Worm (Caenorhabditis elegans) whole organism, L2 larva: ENCODE data around the gene clp-6.

ENCODE experiments used
- C34F6.9 ChIP-seq: fragments of 150-350 bp; optimal IDR thresholded peaks from 2 replicates; lab custom pipeline; 2014; ENCODE audit warnings: missing biosample characterization, missing genetic modification characterization
- F13H6.1 ChIP-seq: sonication (generic microtip); optimal IDR thresholded peaks from 2 replicates; lab custom pipeline; 2016; ENCODE audit warnings: missing genetic modification characterization, missing compliant biosample characterization
- R02D3.7 ChIP-seq: fragments of 150-350 bp; optimal IDR thresholded peaks from 2 replicates; lab custom pipeline; 2014; ENCODE audit warnings: missing biosample characterization, missing genetic modification characterization
- Y55F3AM.14 ChIP-seq: fragments of 200-800 bp; sonication (Bioruptor generic); optimal IDR thresholded peaks from 2 replicates; lab custom pipeline; 2018; ENCODE audit warnings: mild to moderate bottlenecking, missing genetic modification characterization, missing compliant biosample characterization
- ZK546.5 ChIP-seq: sonication (generic microtip); optimal IDR thresholded peaks from 2 replicates; lab custom pipeline; 2017; ENCODE audit warnings: missing biosample characterization, missing genetic modification characterization
- alr-1 ChIP-seq: fragments of 150-350 bp; optimal IDR thresholded peaks from 2 replicates; lab custom pipeline; 2014; ENCODE audit warnings: missing biosample characterization, missing genetic modification characterization
- aly-2 ChIP-seq: fragments of 150-350 bp; optimal IDR thresholded peaks from 2 replicates; lab custom pipeline; 2014; ENCODE audit warnings: missing biosample characterization, missing genetic modification characterization
- ama-1 ChIP-seq: fragments of 150-350 bp; optimal IDR thresholded peaks from 2 replicates; lab custom pipeline; 2018; ENCODE audit warnings: inconsistent platforms
- blmp-1 ChIP-seq: sonication (generic microtip); optimal IDR thresholded peaks from 2 replicates; lab custom pipeline; 2017; ENCODE audit warnings: missing genetic modification characterization, mild to moderate bottlenecking, missing compliant biosample characterization, antibody characterized with exemption, moderate library complexity; ENCODE audit not compliant: insufficient read depth
- ceh-16 ChIP-seq: fragments of 150-350 bp; optimal IDR thresholded peaks from 2 replicates; lab custom pipeline; 2014; ENCODE audit warnings: missing biosample characterization, missing genetic modification characterization
- ceh-82 ChIP-seq: fragments of 150-350 bp; optimal IDR thresholded peaks from 2 replicates; lab custom pipeline; 2014; ENCODE audit warnings: missing biosample characterization, missing genetic modification characterization
- crh-2 ChIP-seq: sonication (generic microtip); optimal IDR thresholded peaks from 2 replicates; lab custom pipeline; 2017; ENCODE audit warnings: missing biosample characterization, missing genetic modification characterization
- dmd-4 ChIP-seq: sonication (generic microtip); optimal IDR thresholded peaks from 2 replicates; lab custom pipeline; 2017; ENCODE audit warnings: missing biosample characterization, missing genetic modification characterization
- egl-27 ChIP-seq: sonication (generic microtip); optimal IDR thresholded peaks from 3 replicates; lab custom pipeline; 2017; ENCODE audit warnings: missing biosample characterization, missing genetic modification reagents, missing genetic modification characterization
- elt-1 ChIP-seq: fragments of 150-350 bp; optimal IDR thresholded peaks from 2 replicates; lab custom pipeline; 2014; ENCODE audit warnings: missing biosample characterization, missing genetic modification characterization
- elt-3 ChIP-seq: sonication (generic microtip); optimal IDR thresholded peaks from 2 replicates; lab custom pipeline; 2017; ENCODE audit warnings: missing biosample characterization, missing genetic modification characterization
- fos-1 ChIP-seq: fragments of 150-350 bp; optimal IDR thresholded peaks from 2 replicates; lab custom pipeline; 2014; ENCODE audit warnings: missing biosample characterization, missing genetic modification characterization
- gmeb-1 ChIP-seq: fragments of 150-350 bp; optimal IDR thresholded peaks from 2 replicates; lab custom pipeline; 2014; ENCODE audit warnings: missing biosample characterization, missing genetic modification characterization
- lin-11 ChIP-seq: fragments of 150-350 bp; sonication (generic microtip); optimal IDR thresholded peaks from 2 replicates; lab custom pipeline; 2014; ENCODE audit warnings: missing biosample characterization, missing genetic modification characterization, inconsistent platforms, mixed read lengths
- lin-39 ChIP-seq: fragments of 150-350 bp; optimal IDR thresholded peaks from 2 replicates; lab custom pipeline; 2014; ENCODE audit warnings: missing biosample characterization, missing genetic modification reagents, missing genetic modification characterization
- lsy-2 ChIP-seq, 2 experiments: fragments of 150-350 bp in 1 of 2; sonication (generic microtip) in 1 of 2; optimal IDR thresholded peaks; 2 replicates each; lab custom pipeline; 2014 to 2017; ENCODE audit warnings: missing biosample characterization in 2 of 2, missing genetic modification characterization in 2 of 2
- mab-5 ChIP-seq: fragments of 150-350 bp; optimal IDR thresholded peaks from 2 replicates; lab custom pipeline; 2014; ENCODE audit warnings: missing biosample characterization, missing genetic modification characterization
- mdl-1 ChIP-seq, 2 experiments: fragments of 150-350 bp in 1 of 2; sonication (generic microtip) in 1 of 2; optimal IDR thresholded peaks; 2 replicates each; lab custom pipeline; 2017; ENCODE audit warnings: missing biosample characterization in 2 of 2, missing genetic modification characterization in 2 of 2
- nhr-10 ChIP-seq: sonication (generic microtip); optimal IDR thresholded peaks from 2 replicates; lab custom pipeline; 2017; ENCODE audit warnings: missing biosample characterization, missing genetic modification characterization
- nhr-129 ChIP-seq: fragments of 150-350 bp; optimal IDR thresholded peaks from 2 replicates; lab custom pipeline; 2014; ENCODE audit warnings: missing biosample characterization, missing genetic modification characterization
- nhr-21 ChIP-seq: fragments of 150-350 bp; optimal IDR thresholded peaks from 2 replicates; lab custom pipeline; 2014; ENCODE audit warnings: missing biosample characterization, missing genetic modification characterization
- nhr-237 ChIP-seq: fragments of 150-350 bp; optimal IDR thresholded peaks from 2 replicates; lab custom pipeline; 2014; ENCODE audit warnings: missing biosample characterization, missing genetic modification characterization
- nhr-25 ChIP-seq: fragments of 150-350 bp; sonication (generic microtip); optimal IDR thresholded peaks from 3 replicates; lab custom pipeline; 2014; ENCODE audit warnings: missing biosample characterization, missing genetic modification characterization
- nhr-77 ChIP-seq: fragments of 150-350 bp; optimal IDR thresholded peaks from 2 replicates; lab custom pipeline; 2014; ENCODE audit warnings: missing biosample characterization, missing genetic modification characterization
- peb-1 ChIP-seq: fragments of 150-350 bp; optimal IDR thresholded peaks from 2 replicates; lab custom pipeline; 2014; ENCODE audit warnings: missing biosample characterization, missing genetic modification characterization
- sem-4 ChIP-seq: fragments of 150-350 bp; optimal IDR thresholded peaks from 2 replicates; lab custom pipeline; 2014; ENCODE audit warnings: missing biosample characterization, missing genetic modification reagents, missing genetic modification characterization
- sma-9 ChIP-seq, 2 experiments: fragments of 150-350 bp in 1 of 2; sonication (generic microtip) in 1 of 2; optimal IDR thresholded peaks; 2 replicates each; lab custom pipeline; 2014 to 2016; ENCODE audit warnings: missing genetic modification characterization in 2 of 2, mild to moderate bottlenecking in 1 of 2, missing biosample characterization in 1 of 2, missing compliant biosample characterization in 1 of 2, missing genetic modification reagents in 1 of 2, moderate library complexity in 1 of 2
- snpc-4 ChIP-seq: fragments of 150-350 bp; optimal IDR thresholded peaks from 2 replicates; lab custom pipeline; 2014; ENCODE audit warnings: missing biosample characterization, missing genetic modification characterization
- unc-39 ChIP-seq: fragments of 150-350 bp; optimal IDR thresholded peaks from 2 replicates; lab custom pipeline; 2014; ENCODE audit warnings: missing biosample characterization, missing genetic modification characterization
- unc-62 ChIP-seq: fragments of 150-350 bp; optimal IDR thresholded peaks from 2 replicates; lab custom pipeline; 2014; ENCODE audit warnings: missing biosample characterization, missing genetic modification reagents, missing genetic modification characterization
- zag-1 ChIP-seq: fragments of 150-350 bp; optimal IDR thresholded peaks from 2 replicates; lab custom pipeline; 2014; ENCODE audit warnings: missing biosample characterization, missing genetic modification characterization
- ztf-1 ChIP-seq: fragments of 200-800 bp; sonication (Bioruptor generic); conservative IDR thresholded peaks from 2 replicates; pipeline ENCODE4 v1.3.6; 2022; ENCODE audit warnings: missing genetic modification characterization, missing compliant biosample characterization
- ztf-11 ChIP-seq: sonication (generic microtip); optimal IDR thresholded peaks from 2 replicates; lab custom pipeline; 2017; ENCODE audit warnings: missing biosample characterization, missing genetic modification characterization
- ztf-4 ChIP-seq: fragments of 150-350 bp; optimal IDR thresholded peaks from 2 replicates; lab custom pipeline; 2014; ENCODE audit warnings: missing biosample characterization, missing genetic modification characterization

The clp-6 gene

DNA sequence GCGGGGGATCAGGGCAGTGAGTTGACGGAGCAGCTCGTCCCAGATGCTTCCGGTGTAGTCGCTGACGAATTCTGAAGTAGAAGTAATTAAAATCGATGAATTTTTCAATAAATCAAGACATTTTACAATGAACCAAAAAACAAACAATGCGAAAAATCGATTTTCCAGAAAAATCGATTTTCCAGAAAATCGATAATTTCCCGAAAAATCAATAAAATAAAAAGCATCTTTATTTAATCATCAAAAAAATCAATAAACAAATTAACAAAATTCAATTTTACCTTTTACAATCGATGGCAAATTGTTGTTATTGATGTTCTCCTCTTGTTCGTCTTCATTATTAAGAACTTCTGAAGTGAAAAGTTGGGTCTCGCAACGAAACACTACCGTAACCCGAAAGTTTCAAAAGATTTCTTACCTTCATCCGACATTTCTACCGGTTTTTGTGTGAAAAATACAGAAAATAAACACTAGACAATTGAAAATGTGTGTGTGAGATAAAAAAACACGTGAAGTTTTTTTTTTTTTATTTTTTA is at the start of gene clp-6:
clp-6 (minus strand) TSS at position 486 of the 536 bp plus-strand sequence.
- no peak for TF ChIP-seq dmd-4
- TF ChIP-seq elt-3 (tag; lab: Kevin White, UChicago): no peak
- TF ChIP-seq alr-1 (tag; lab: Kevin White, UChicago): no peak
- no peak for TF ChIP-seq elt-1 (tag; lab: Kevin White, UChicago)
- no peak for TF ChIP-seq fos-1 (tag; lab: Kevin White, UChicago)
- no peak for TF ChIP-seq nhr-237 (tag; lab: Kevin White, UChicago)
- no peak for TF ChIP-seq lin-39 (tag; lab: Kevin White, UChicago)
- no peak for TF ChIP-seq ceh-16 (tag; lab: Kevin White, UChicago)
- no peak for TF ChIP-seq nhr-25 (tag; lab: Kevin White, UChicago)
- no peak for TF ChIP-seq sem-4
- no peak for TF ChIP-seq egl-27 (tag; lab: Kevin White, UChicago)
- no peak for TF ChIP-seq Y55F3AM.14 (GFP tag; lab: Kevin White, UChicago)
- TF ChIP-seq ZK546.5 (tag; lab: Kevin White, UChicago): no peak
- TF ChIP-seq ama-1: no peak
- no peak for TF ChIP-seq C34F6.9
- TF ChIP-seq F13H6.1: no peak
- TF ChIP-seq blmp-1: no peak
- no peak for TF ChIP-seq ztf-4 (tag; lab: Kevin White, UChicago)
- no peak for TF ChIP-seq R02D3.7 (tag; lab: Kevin White, UChicago)

- TF ChIP-seq mab-5 (tag; lab: Kevin White, UChicago) (no peak), nhr-129 (tag; lab: Kevin White, UChicago) (no peak), alr-1 (tag; lab: Kevin White, UChicago) (no peak), gmeb-1 (tag; lab: Kevin White, UChicago) (no peak), lin-39 (tag; lab: Kevin White, UChicago) (no peak)
These were observed 43.8 kb upstream of the clp-6 start for ce11 chrIV:1478649-1479048.

DNA sequence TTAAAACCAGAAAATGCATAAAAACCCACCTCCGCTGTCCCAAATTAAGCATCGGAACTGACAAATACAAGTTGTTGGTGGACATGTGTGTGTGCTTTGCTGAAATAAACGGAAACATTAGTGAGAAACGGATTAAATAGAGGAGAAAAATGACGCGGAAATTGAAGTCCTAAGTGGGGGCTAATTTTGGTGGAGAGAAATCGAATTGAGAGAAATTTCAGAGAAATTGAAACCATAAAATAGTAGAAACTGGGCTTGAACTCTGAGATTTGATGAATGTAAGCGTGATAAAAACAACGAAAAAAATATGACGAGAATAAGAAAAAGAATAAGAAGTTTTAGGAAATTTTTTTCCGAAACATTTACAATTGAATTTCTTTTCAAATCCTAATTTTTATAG is 40.2 kb upstream of the clp-6 start, which contains the start of gene Y77E11A.12:
Y77E11A.12 (minus strand) TSS at position 101 of the 400 bp plus-strand sequence.
- no peak for TF ChIP-seq unc-39 (tag; lab: Kevin White, UChicago)
- no peak for TF ChIP-seq mdl-1 (tag; optimal IDR thresholded peaks at IDR 0.05; lab: Kevin White, UChicago)
- TF ChIP-seq ZK546.5 (tag; lab: Kevin White, UChicago): no peak
- TF ChIP-seq blmp-1: no peak
- TF ChIP-seq peb-1 (tag; lab: Kevin White, UChicago): no peak
- TF ChIP-seq, all 48 proteins: peak for 0

DNA sequence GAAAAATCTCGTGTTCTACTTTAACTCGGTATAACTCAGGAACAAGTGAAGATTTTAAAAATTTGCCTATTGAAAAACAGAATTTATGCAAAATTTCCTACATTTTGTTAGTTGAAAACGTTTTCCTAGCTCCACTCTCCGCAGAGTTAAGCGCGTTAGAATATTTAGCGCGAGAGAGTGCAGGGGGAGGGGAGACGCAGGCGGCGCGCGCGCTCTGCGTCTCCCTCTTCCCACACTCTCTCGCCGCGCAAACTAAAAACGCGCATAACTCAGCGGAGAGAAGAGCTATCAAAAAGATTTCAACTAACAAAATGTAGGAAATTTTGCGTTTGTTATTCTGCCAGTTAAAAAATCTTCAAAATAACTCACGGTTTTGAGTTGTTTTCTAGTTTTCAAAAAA is 37.3 kb upstream of the clp-6 start:
- no peak for TF ChIP-seq egl-27 (tag; lab: Kevin White, UChicago)
- TF ChIP-seq nhr-77 (tag; lab: Kevin White, UChicago): no peak
- TF ChIP-seq snpc-4: no peak
- no peak for TF ChIP-seq nhr-21 (tag; lab: Kevin White, UChicago)
- no peak for TF ChIP-seq lsy-2 (tag; optimal IDR thresholded peaks at IDR 0.05; lab: Kevin White, UChicago)
- TF ChIP-seq dmd-4: no peak
- TF ChIP-seq R02D3.7 (tag; lab: Kevin White, UChicago): no peak
- no peak for TF ChIP-seq nhr-25 (tag; lab: Kevin White, UChicago)
- no peak for TF ChIP-seq peb-1 (tag; lab: Kevin White, UChicago)

DNA sequence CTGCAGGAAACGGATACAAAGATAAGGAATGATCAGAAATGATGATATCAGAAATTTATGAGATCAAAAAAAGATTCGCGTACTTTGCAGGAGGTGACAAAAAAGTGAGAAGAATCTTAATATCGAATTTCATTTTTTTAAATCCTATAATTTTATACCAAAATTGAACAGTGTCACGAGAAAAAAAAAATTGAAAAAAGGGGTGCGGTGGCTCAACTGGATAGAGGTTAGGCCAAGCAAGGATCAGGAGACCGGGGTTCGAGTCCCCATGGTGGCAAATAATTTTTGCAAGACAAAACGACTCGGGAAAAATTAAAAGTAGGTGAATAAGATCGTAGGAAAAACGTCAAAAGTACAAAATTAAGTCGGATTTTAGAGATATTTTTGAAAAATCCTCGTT is 35.5 kb upstream of the clp-6 start:
- TF ChIP-seq gmeb-1 (tag; lab: Kevin White, UChicago): no peak
- TF ChIP-seq sma-9 (GFP tag; optimal IDR thresholded peaks at IDR 0.05; lab: Kevin White, UChicago): no peak
- TF ChIP-seq sma-9 (tag; optimal IDR thresholded peaks at IDR 0.05; lab: Kevin White, UChicago): no peak
- no peak for TF ChIP-seq zag-1
- TF ChIP-seq ceh-82: no peak
- TF ChIP-seq crh-2 (tag; lab: Kevin White, UChicago): no peak
- TF ChIP-seq nhr-10 (tag; lab: Kevin White, UChicago): no peak
- TF ChIP-seq unc-62 (GFP tag; lab: Kevin White, UChicago): no peak
- no peak for TF ChIP-seq ztf-11 (tag; lab: Kevin White, UChicago)
- TF ChIP-seq R02D3.7 (tag; lab: Kevin White, UChicago): no peak
- TF ChIP-seq nhr-77 (tag; lab: Kevin White, UChicago): no peak
- no peak for TF ChIP-seq lsy-2 (tag; optimal IDR thresholded peaks at IDR 0.05; lab: Kevin White, UChicago)
- no peak for TF ChIP-seq snpc-4
- no peak for TF ChIP-seq lin-11
- TF ChIP-seq aly-2: no peak
- TF ChIP-seq ztf-1 (GFP tag; lab: Robert Waterston, UW): no peak
- no peak for TF ChIP-seq nhr-21 (tag; lab: Kevin White, UChicago)
